Worm (Caenorhabditis elegans) whole organism, L4 larva: ENCODE results near the gene Y7A5A.2.

Experiments used
- F26F4.8 ChIP-seq: fragments of 200-800 bp; sonication (Bioruptor generic); conservative IDR thresholded peaks from 2 replicates; pipeline ENCODE4 v1.3.6; 2022; ENCODE audit warnings: missing genetic modification characterization, missing compliant biosample characterization
- F37D6.2 ChIP-seq: sonication (generic microtip); optimal IDR thresholded peaks from 2 replicates; lab custom pipeline; 2016; ENCODE audit warnings: mild to moderate bottlenecking, missing genetic modification characterization, missing compliant biosample characterization
- F44E2.7 ChIP-seq: fragments of 200-800 bp; sonication (Bioruptor generic); IDR thresholded peaks from 2 replicates; pipeline ENCODE4 v2.1.2; 2022; ENCODE audit warnings: missing genetic modification characterization, missing compliant biosample characterization
- R02D3.7 ChIP-seq: fragments of 150-350 bp; sonication (generic microtip); optimal IDR thresholded peaks from 3 replicates; lab custom pipeline; 2014; ENCODE audit warnings: missing biosample characterization, missing genetic modification characterization
- Y105C5A.15 ChIP-seq: fragments of 200-800 bp; sonication (Bioruptor generic); IDR thresholded peaks from 2 replicates; pipeline ENCODE4 v1.3.6; 2022; ENCODE audit warnings: missing genetic modification characterization, missing compliant biosample characterization
- Y75B8A.6 ChIP-seq: fragments of 200-800 bp; sonication (Bioruptor generic); IDR thresholded peaks from 2 replicates; pipeline ENCODE4 v1.3.6; 2022; ENCODE audit warnings: missing genetic modification reagents, missing genetic modification characterization, missing compliant biosample characterization
- ZK546.5 ChIP-seq, 2 experiments: sonication (generic microtip); optimal IDR thresholded peaks; 2 replicates each; lab custom pipeline; 2017; ENCODE audit warnings: missing biosample characterization in 2 of 2, missing genetic modification characterization in 2 of 2
- ceh-20 ChIP-seq: fragments of 200-800 bp; sonication (Bioruptor generic); IDR thresholded peaks from 2 replicates; pipeline ENCODE4 v1.3.6; 2022; ENCODE audit warnings: missing genetic modification reagents, missing genetic modification characterization, missing compliant biosample characterization
- ceh-28 ChIP-seq: fragments of 150-350 bp; optimal IDR thresholded peaks from 2 replicates; lab custom pipeline; 2014; ENCODE audit warnings: missing biosample characterization, missing genetic modification reagents, missing genetic modification characterization
- ceh-32 ChIP-seq: sonication (generic microtip); optimal IDR thresholded peaks from 2 replicates; lab custom pipeline; 2016; ENCODE audit warnings: mild to moderate bottlenecking, missing genetic modification characterization, missing compliant biosample characterization; ENCODE audit not compliant: poor library complexity
- ceh-44 ChIP-seq: fragments of 200-800 bp; sonication (Bioruptor generic); IDR thresholded peaks from 2 replicates; pipeline ENCODE4 v1.3.6; 2022; ENCODE audit warnings: missing genetic modification reagents, missing genetic modification characterization, missing compliant biosample characterization
- ceh-62 ChIP-seq: sonication (generic microtip); optimal IDR thresholded peaks from 2 replicates; lab custom pipeline; 2017; ENCODE audit warnings: missing biosample characterization, missing genetic modification characterization
- ctbp-1 ChIP-seq: fragments of 200-800 bp; sonication (Bioruptor generic); IDR thresholded peaks from 2 replicates; pipeline ENCODE4 v1.3.6; 2022; ENCODE audit warnings: missing genetic modification reagents, missing genetic modification characterization, missing compliant biosample characterization
- daf-19 ChIP-seq: fragments of 200-800 bp; sonication (Bioruptor generic); conservative IDR thresholded peaks from 2 replicates; pipeline ENCODE4 v1.3.6; 2022; ENCODE audit warnings: missing genetic modification characterization, missing compliant biosample characterization
- dmd-8 ChIP-seq: fragments of 200-800 bp; sonication (Bioruptor generic); IDR thresholded peaks from 2 replicates; pipeline ENCODE4 v1.3.6; 2022; ENCODE audit warnings: missing genetic modification characterization, missing compliant biosample characterization
- egl-27 ChIP-seq: sonication (generic microtip); optimal IDR thresholded peaks from 3 replicates; lab custom pipeline; 2017; ENCODE audit warnings: missing biosample characterization, missing genetic modification reagents, missing genetic modification characterization
- egl-43 ChIP-seq: fragments of 200-800 bp; sonication (Bioruptor generic); IDR thresholded peaks from 2 replicates; pipeline ENCODE4 v1.3.6; 2022; ENCODE audit warnings: missing genetic modification reagents, missing genetic modification characterization, missing compliant biosample characterization
- fkh-10 ChIP-seq: fragments of 150-350 bp; optimal IDR thresholded peaks from 2 replicates; lab custom pipeline; 2014; ENCODE audit warnings: missing biosample characterization, missing genetic modification reagents, missing genetic modification characterization
- hmg-1.1 ChIP-seq: fragments of 200-800 bp; sonication (Bioruptor generic); IDR thresholded peaks from 2 replicates; pipeline ENCODE4 v1.3.6; 2022; ENCODE audit warnings: missing genetic modification reagents, missing genetic modification characterization, missing compliant biosample characterization
- lim-7 ChIP-seq: fragments of 200-800 bp; sonication (Bioruptor generic); IDR thresholded peaks from 2 replicates; pipeline ENCODE4 v1.3.6; 2022; ENCODE audit warnings: missing genetic modification characterization, missing compliant biosample characterization
- lin-1 ChIP-seq: fragments of 200-800 bp; sonication (Bioruptor generic); IDR thresholded peaks from 2 replicates; pipeline ENCODE4 v1.3.6; 2022; ENCODE audit warnings: missing genetic modification reagents, missing genetic modification characterization, missing compliant biosample characterization
- lin-13 ChIP-seq: fragments of 150-350 bp; optimal IDR thresholded peaks from 2 replicates; lab custom pipeline; 2014; ENCODE audit warnings: missing biosample characterization, missing genetic modification reagents, missing genetic modification characterization
- lin-39 ChIP-seq: fragments of 150-350 bp; optimal IDR thresholded peaks from 2 replicates; lab custom pipeline; 2014; ENCODE audit warnings: missing biosample characterization, missing genetic modification reagents, missing genetic modification characterization
- mdt-29 ChIP-seq: fragments of 200-800 bp; sonication (Bioruptor generic); IDR thresholded peaks from 2 replicates; pipeline ENCODE4 v1.3.6; 2022; ENCODE audit warnings: missing genetic modification reagents, missing genetic modification characterization, missing compliant biosample characterization
- nhr-25 ChIP-seq: sonication (generic microtip); optimal IDR thresholded peaks from 2 replicates; lab custom pipeline; 2017; ENCODE audit warnings: missing genetic modification characterization, mild to moderate bottlenecking, missing compliant biosample characterization, antibody characterized with exemption, moderate library complexity, borderline replicate concordance; ENCODE audit not compliant: insufficient read depth
- nhr-28 ChIP-seq: fragments of 150-350 bp; optimal IDR thresholded peaks from 2 replicates; lab custom pipeline; 2014; ENCODE audit warnings: missing biosample characterization, missing genetic modification characterization
- nhr-41 ChIP-seq: fragments of 200-800 bp; sonication (Bioruptor generic); IDR thresholded peaks from 2 replicates; pipeline ENCODE4 v1.3.6; 2022; ENCODE audit warnings: missing genetic modification reagents, missing genetic modification characterization, missing compliant biosample characterization
- pha-4 ChIP-seq, 2 experiments: fragments of 150-350 bp in 1 of 2; fragments of 200-800 bp in 1 of 2; sonication (Bioruptor generic) in 1 of 2; IDR thresholded peaks in 1 of 2; optimal IDR thresholded peaks in 1 of 2; 2 replicates each; pipeline versions ENCODE4 v1.3.6 to Lab custom; 2014 to 2022; ENCODE audit warnings: missing genetic modification characterization in 2 of 2, missing genetic modification reagents in 2 of 2, missing biosample characterization in 1 of 2, missing compliant biosample characterization in 1 of 2
- set-16 ChIP-seq: fragments of 200-800 bp; sonication (Bioruptor generic); IDR thresholded peaks from 2 replicates; pipeline ENCODE4 v1.3.6; 2022; ENCODE audit warnings: missing genetic modification reagents, missing genetic modification characterization, missing compliant biosample characterization
- snpc-4 ChIP-seq: fragments of 150-350 bp; optimal IDR thresholded peaks from 2 replicates; lab custom pipeline; 2014; ENCODE audit warnings: missing biosample characterization, missing genetic modification characterization
- spr-1 ChIP-seq: sonication (generic microtip); optimal IDR thresholded peaks from 2 replicates; lab custom pipeline; 2016; ENCODE audit warnings: mild to moderate bottlenecking, missing genetic modification characterization, missing compliant biosample characterization
- unc-62 ChIP-seq, 3 experiments: fragments of 150-350 bp in 1 of 3; sonication (generic microtip); optimal IDR thresholded peaks in 2 of 3; peaks in 1 of 3; 1 replicate in 1 of 3; 2 replicates in 2 of 3; lab custom pipeline; 2014 to 2017; ENCODE audit warnings: missing biosample characterization in 3 of 3, missing genetic modification characterization in 3 of 3, missing genetic modification reagents in 3 of 3, missing genotype in 1 of 3
- ztf-11 ChIP-seq: fragments of 150-350 bp; optimal IDR thresholded peaks from 2 replicates; lab custom pipeline; 2014; ENCODE audit warnings: missing biosample characterization, missing genetic modification characterization
- ztf-7 ChIP-seq: fragments of 150-350 bp; optimal IDR thresholded peaks from 2 replicates; lab custom pipeline; 2014; ENCODE audit warnings: missing biosample characterization, missing genetic modification characterization

Gene Y7A5A.2

DNA sequence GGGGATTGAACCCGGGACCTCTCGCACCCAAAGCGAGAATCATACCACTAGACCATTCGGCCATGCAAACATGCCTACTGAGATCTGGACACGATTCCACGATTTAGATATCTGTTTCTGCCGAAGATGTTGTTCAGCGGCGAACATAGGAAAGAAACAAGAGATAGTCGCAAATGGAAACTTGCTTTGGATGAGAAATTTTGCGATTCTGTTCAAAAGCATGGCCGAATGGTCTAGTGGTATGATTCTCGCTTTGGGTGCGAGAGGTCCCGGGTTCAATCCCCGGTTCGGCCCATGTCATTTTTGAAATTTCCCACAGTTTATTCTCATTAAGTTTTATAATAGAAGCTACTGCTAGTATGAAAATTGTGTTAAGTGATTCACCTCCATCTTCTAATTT lies 24.1 kb upstream of the Y7A5A.2 start (continued):
- TF ChIP-seq F44E2.7 (GFP tag; lab: Robert Waterston, UW): no peak
- no peak for TF ChIP-seq fkh-10 (GFP tag; lab: Kevin White, UChicago)
- no peak for TF ChIP-seq hmg-1.1 (GFP tag; lab: Robert Waterston, UW)
- TF ChIP-seq ztf-7 (tag; lab: Kevin White, UChicago): no peak
- no peak for TF ChIP-seq ceh-32 (tag; lab: Kevin White, UChicago)
- no peak for TF ChIP-seq ZK546.5 (tag; optimal IDR thresholded peaks at IDR 0.05; lab: Kevin White, UChicago)
- 0 out of 2 replicates have a peak, but pooled peaks have one; percentile 56 for TF ChIP-seq lim-7
- TF ChIP-seq lin-1: 0 out of 2 replicates have a peak, but pooled peaks have one; percentile 31
- no peak for TF ChIP-seq F37D6.2 (tag; lab: Kevin White, UChicago)
- TF ChIP-seq lin-13 (GFP tag; lab: Kevin White, UChicago): no peak
- TF ChIP-seq set-16 (GFP tag; lab: Robert Waterston, UW): no peak
- no peak for TF ChIP-seq spr-1 (tag; lab: Kevin White, UChicago)
- no peak for TF ChIP-seq Y105C5A.15
- TF ChIP-seq, all 104 proteins: peak for 21

DNA sequence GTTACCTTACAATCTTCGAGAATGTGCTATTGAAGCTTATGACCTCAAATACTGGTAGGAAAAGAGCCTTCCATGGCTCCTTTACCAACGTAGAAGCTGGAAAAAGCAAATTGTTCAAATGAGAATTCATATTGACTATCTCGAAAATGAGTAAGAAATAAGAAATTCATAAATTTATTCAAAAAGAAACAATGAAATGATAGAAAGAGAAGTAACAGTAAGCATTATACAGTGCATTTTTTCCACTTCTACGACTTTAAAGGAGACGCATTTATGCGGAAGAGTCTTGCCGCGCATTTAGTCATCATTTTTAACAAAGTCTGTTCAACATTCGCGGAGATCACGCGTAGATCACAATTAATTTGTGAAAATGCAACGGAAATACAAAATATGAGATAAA lies 22.4 kb upstream of the Y7A5A.2 start, which contains the start of gene Y7A5A.10:
Gene Y7A5A.10, minus strand, starts transcription at position 101 of the 400 bp plus-strand sequence.
- no peak for TF ChIP-seq ctbp-1 (GFP tag; lab: Robert Waterston, UW)
- no peak for TF ChIP-seq ceh-20 (GFP tag; lab: Robert Waterston, UW)
- TF ChIP-seq ceh-44 (GFP tag; lab: Robert Waterston, UW): no peak
- TF ChIP-seq ztf-11: no peak
- TF ChIP-seq ceh-32 (tag; lab: Kevin White, UChicago): no peak
- TF ChIP-seq F26F4.8 (GFP tag; lab: Robert Waterston, UW): no peak
- TF ChIP-seq nhr-41 (GFP tag; lab: Robert Waterston, UW): no peak
- no peak for TF ChIP-seq daf-19 (GFP tag; lab: Robert Waterston, UW)

DNA sequence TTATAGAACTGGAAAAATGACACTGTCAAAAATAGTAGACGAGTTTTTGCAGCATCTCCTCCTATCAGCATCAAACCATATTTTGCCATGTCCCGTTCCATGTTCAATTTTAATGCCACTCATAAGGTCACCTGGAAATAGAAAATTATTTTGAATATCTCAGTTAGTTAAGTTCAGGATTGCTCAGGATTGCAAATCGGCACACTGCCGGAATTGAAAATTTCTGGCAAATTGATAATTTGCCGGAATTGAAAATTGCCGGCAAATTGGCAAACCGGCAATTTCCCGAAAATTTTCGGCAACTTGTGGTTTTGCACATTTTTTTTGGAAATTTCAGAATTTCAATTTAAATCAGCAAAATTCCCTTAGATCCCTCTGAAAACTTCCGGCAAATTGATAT lies 14.2 kb upstream of the Y7A5A.2 start, which contains the start of gene Y7A5A.5:
Gene Y7A5A.5, minus strand, starts transcription at position 101 of the 400 bp plus-strand sequence.
- TF ChIP-seq ceh-28 (tag; lab: Kevin White, UChicago) (no peak), nhr-25 (tag; lab: Kevin White, UChicago) (no peak), R02D3.7 (tag; lab: Kevin White, UChicago) (no peak), unc-62 (GFP tag; optimal IDR thresholded peaks at IDR 0.05 in 1 of 2; lab: Kevin White, UChicago) (peak in 1 of 2 experiments; percentile 19), unc-62 (tag; optimal IDR thresholded peaks at IDR 0.05; lab: Kevin White, UChicago) (no peak), egl-27 (no peak)

DNA sequence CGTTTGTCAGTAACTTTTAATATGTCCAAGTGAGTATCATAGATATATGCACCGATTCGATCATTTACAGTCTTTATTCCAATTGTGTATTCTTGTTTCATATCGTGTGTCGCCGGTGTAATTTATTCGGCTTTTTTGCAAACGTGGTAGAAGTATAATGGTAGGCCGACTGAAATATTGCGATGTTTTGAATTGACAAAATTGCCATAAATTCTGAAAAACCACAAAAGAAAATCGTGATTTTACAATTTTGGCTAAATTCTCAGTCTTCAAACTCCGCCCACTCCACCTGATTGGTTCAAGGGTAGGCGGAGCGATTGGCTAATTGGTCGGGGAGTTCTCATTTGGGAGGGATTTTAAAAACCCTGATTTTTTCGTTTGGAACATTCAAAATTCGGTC lies 12.0 kb upstream of the Y7A5A.2 start, which contains the start of gene Y7A5A.3:
Gene Y7A5A.3, minus strand, starts transcription at position 101 of the 400 bp plus-strand sequence.
- TF ChIP-seq pha-4 (GFP tag; IDR thresholded peaks at IDR 0.05; lab: Robert Waterston, UW) (no peak), pha-4 (tag; optimal IDR thresholded peaks at IDR 0.05; lab: Kevin White, UChicago) (no peak), ceh-62 (tag; lab: Kevin White, UChicago) (no peak), egl-43 (GFP tag; lab: Robert Waterston, UW) (no peak), nhr-41 (GFP tag; lab: Robert Waterston, UW) (no peak), dmd-8 (no peak), F44E2.7 (GFP tag; lab: Robert Waterston, UW) (no peak), lin-13 (GFP tag; lab: Kevin White, UChicago) (no peak), Y75B8A.6 (GFP tag; lab: Robert Waterston, UW) (no peak), mdt-29 (GFP tag; lab: Robert Waterston, UW) (no peak), lin-39 (no peak), nhr-28 (tag; lab: Kevin White, UChicago) (no peak), F37D6.2 (tag; lab: Kevin White, UChicago) (no peak), snpc-4 (tag; lab: Kevin White, UChicago) (no peak), F26F4.8 (GFP tag; lab: Robert Waterston, UW) (no peak), fkh-10 (GFP tag; lab: Kevin White, UChicago) (no peak)
